Fruit fly (Drosophila melanogaster): ENCODE results near the gene RpL36.

RpL36 gene

DNA sequence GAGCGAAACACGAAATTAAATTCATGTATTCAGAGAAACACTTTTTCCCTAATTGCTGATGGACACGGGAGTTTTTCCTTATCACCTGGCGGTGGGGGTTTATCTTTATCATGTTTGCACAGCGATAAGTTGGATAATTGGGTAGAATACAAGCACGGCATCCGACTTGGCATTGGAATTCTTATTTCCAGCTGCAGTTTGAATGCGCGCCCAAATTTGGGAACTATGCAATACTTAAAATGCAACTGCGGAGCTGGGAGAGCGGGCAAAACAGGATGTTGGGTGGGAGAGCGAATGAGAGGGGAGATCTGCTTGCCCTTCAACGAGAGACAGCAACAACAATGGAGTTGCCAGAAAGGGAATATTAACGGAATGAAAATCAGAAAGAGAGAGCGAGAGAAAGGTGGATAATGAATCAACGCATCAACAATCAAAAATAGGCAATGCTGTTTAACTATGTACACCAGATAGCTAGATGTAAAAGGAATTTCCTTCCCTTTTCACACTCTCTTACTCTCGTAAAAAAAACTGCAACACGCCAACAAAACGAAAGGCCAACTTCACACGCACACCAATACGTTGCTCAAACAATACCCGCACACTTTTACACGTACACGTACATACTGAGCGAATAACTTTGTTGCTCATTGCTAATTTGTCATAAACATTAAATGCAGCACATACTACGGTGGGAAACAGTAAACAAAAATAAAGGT lies 12.4 kb downstream of the RpL36 start:
- no peak for TF ChIP-seq Sp1 (GFP tag; optimal IDR thresholded peaks at IDR 0.05)
- no peak for TF ChIP-seq sage (GFP tag; optimal IDR thresholded peaks at IDR 0.05)
- TF ChIP-seq psq (GFP tag; optimal IDR thresholded peaks at IDR 0.05): no peak
- no peak for TF ChIP-seq pan (optimal IDR thresholded peaks at IDR 0.05)
- peak; percentile 3 for TF ChIP-seq N (GFP tag; optimal IDR thresholded peaks at IDR 0.05)
- no peak for TF ChIP-seq Hr78 (GFP tag; optimal IDR thresholded peaks at IDR 0.05)
- TF ChIP-seq tai (GFP tag; optimal IDR thresholded peaks at IDR 0.05): no peak
- no peak for TF ChIP-seq Vsx2 (GFP tag; optimal IDR thresholded peaks at IDR 0.05; ENCODE audit: partially characterized antibody)
- TF ChIP-seq GATAd (GFP tag; optimal IDR thresholded peaks at IDR 0.05): no peak
- no peak for TF ChIP-seq Dfd (GFP tag; optimal IDR thresholded peaks at IDR 0.05)
- no peak for TF ChIP-seq ey (GFP tag; optimal IDR thresholded peaks at IDR 0.05)
- TF ChIP-seq usp (GFP tag; optimal IDR thresholded peaks at IDR 0.05): no peak
- TF ChIP-seq jim (GFP tag; optimal IDR thresholded peaks at IDR 0.05): no peak
- TF ChIP-seq Rel (GFP tag; optimal IDR thresholded peaks at IDR 0.05): no peak
- TF ChIP-seq Rel (tag; optimal IDR thresholded peaks at IDR 0.05): peak; percentile 81
- peak; percentile 34 for TF ChIP-seq br (GFP tag; optimal IDR thresholded peaks at IDR 0.05)
- no peak for TF ChIP-seq woc (GFP tag; optimal IDR thresholded peaks at IDR 0.05)
- TF ChIP-seq foxo (GFP tag; optimal IDR thresholded peaks at IDR 0.05): no peak
- no peak for TF ChIP-seq sv (GFP tag; optimal IDR thresholded peaks at IDR 0.05)
- TF ChIP-seq HLH106 (tag; optimal IDR thresholded peaks at IDR 0.05): no peak
- TF ChIP-seq Mio (GFP tag; optimal IDR thresholded peaks at IDR 0.05): no peak
- TF ChIP-seq OdsH (GFP tag; optimal IDR thresholded peaks at IDR 0.05): peak; percentile 2
- TF ChIP-seq Hr83 (GFP tag; optimal IDR thresholded peaks at IDR 0.05; ENCODE audit: poor library complexity, severe bottlenecking): no peak
- no peak for TF ChIP-seq brk (GFP tag; optimal IDR thresholded peaks at IDR 0.05)
- peak; percentile 23 for TF ChIP-seq Jra (GFP tag; optimal IDR thresholded peaks at IDR 0.05)
- TF ChIP-seq Hnf4 (GFP tag; optimal IDR thresholded peaks at IDR 0.05): no peak
- TF ChIP-seq dl (GFP tag; optimal IDR thresholded peaks at IDR 0.05; ENCODE audit: insufficient read depth in 1 of 2, partially characterized antibody in 2 of 2): no peak
- TF ChIP-seq CG32264 (GFP tag; optimal IDR thresholded peaks at IDR 0.05): no peak
- peak; percentile 10 for TF ChIP-seq fru (GFP tag; optimal IDR thresholded peaks at IDR 0.05)

DNA sequence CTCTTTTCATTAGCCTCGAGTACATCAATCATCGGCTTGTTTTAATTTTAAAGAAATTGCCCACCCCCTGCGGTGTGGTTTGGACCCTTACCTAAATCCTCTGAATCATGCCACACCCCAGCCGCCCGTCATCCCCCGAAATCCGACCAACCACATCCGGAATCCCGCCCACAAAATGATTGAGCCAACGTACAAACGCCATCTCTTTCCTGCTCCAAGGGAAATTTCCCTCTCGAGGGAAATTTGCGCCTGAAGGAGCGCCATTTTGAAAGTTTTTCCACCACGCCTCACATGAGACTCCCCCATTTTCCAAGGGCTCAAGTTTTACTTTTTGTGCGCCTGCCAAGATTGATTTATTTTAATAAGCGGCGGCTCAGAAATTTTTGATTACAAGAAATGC lies 19.2 kb downstream of the RpL36 start:
- TF ChIP-seq usp (GFP tag; optimal IDR thresholded peaks at IDR 0.05): no peak
- no peak for TF ChIP-seq Hnf4 (GFP tag; optimal IDR thresholded peaks at IDR 0.05)
- no peak for TF ChIP-seq sv (GFP tag; optimal IDR thresholded peaks at IDR 0.05)
- TF ChIP-seq HLH106 (tag; optimal IDR thresholded peaks at IDR 0.05): no peak
- no peak for TF ChIP-seq h (GFP tag; optimal IDR thresholded peaks at IDR 0.05)
- no peak for TF ChIP-seq Sp1 (GFP tag; optimal IDR thresholded peaks at IDR 0.05)
- no peak for TF ChIP-seq Jra (GFP tag; optimal IDR thresholded peaks at IDR 0.05)

DNA sequence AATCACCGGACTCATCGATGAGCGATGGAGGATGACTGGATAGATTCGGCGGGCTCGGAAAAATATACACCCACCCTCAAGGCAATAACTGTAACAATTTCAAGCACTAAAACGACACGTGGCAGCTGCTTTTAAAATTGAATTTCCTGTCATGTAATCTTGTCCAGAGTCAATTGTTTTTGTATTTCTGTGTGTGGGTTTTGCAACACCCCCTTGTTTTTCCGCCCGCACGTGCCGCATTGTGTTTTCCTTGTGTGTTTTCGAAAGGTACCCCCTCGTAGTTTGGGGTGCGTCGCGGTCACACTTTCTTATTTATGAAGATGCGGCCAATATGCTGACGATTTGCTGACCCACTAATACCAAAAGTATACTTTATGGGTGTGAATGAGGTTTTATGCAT lies 27.3 kb downstream of the RpL36 start:
- TF ChIP-seq CrebA (GFP tag; optimal IDR thresholded peaks at IDR 0.05; ENCODE audit: borderline replicate concordance) (no peak), Sp1 (GFP tag; optimal IDR thresholded peaks at IDR 0.05) (no peak), dl (GFP tag; optimal IDR thresholded peaks at IDR 0.05; ENCODE audit: insufficient read depth in 1 of 2, partially characterized antibody in 2 of 2) (no peak), Abd-B (GFP tag; optimal IDR thresholded peaks at IDR 0.05) (no peak), Rel (GFP tag; optimal IDR thresholded peaks at IDR 0.05) (no peak), Rel (tag; optimal IDR thresholded peaks at IDR 0.05) (no peak), jim (GFP tag; optimal IDR thresholded peaks at IDR 0.05) (no peak), HLH106 (tag; optimal IDR thresholded peaks at IDR 0.05) (no peak), Hr78 (GFP tag; optimal IDR thresholded peaks at IDR 0.05) (no peak), N (GFP tag; optimal IDR thresholded peaks at IDR 0.05) (no peak), sage (GFP tag; optimal IDR thresholded peaks at IDR 0.05) (no peak), rgr (GFP tag; optimal IDR thresholded peaks at IDR 0.05) (no peak)

DNA sequence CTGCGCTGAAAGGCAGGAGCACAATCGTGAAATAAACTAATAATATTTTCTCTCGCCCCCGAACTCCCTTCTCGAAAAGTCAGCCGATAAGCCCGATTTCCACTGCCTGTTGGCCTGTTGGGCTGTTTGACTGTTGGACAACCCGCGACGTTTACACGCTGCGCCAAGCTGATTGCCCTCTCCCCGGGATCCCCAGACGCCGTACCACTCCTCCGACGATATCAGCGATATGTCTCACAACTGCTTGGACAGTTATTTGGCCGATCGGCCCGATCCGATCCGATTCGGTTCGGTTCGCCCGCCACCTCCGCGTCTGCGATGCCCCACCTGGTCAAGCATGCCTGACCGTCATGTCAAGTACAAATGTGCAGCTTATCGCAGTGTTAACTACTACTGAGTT lies 29.6 kb downstream of the RpL36 start:
- no peak for TF ChIP-seq Hr83 (GFP tag; optimal IDR thresholded peaks at IDR 0.05; ENCODE audit: poor library complexity, severe bottlenecking)
- no peak for TF ChIP-seq psq (GFP tag; optimal IDR thresholded peaks at IDR 0.05)
- TF ChIP-seq Vsx2 (GFP tag; optimal IDR thresholded peaks at IDR 0.05; ENCODE audit: partially characterized antibody): no peak
- no peak for TF ChIP-seq GATAd (GFP tag; optimal IDR thresholded peaks at IDR 0.05)
- no peak for TF ChIP-seq CG32264 (GFP tag; optimal IDR thresholded peaks at IDR 0.05)
- no peak for TF ChIP-seq HLH106 (tag; optimal IDR thresholded peaks at IDR 0.05)
- TF ChIP-seq Dif (GFP tag; optimal IDR thresholded peaks at IDR 0.05; ENCODE audit: partially characterized antibody): no peak
- TF ChIP-seq Myc (optimal IDR thresholded peaks at IDR 0.05): no peak
- TF ChIP-seq CG9705 (GFP tag; optimal IDR thresholded peaks at IDR 0.05): no peak
- no peak for TF ChIP-seq foxo (GFP tag; optimal IDR thresholded peaks at IDR 0.05)
- TF ChIP-seq ey (GFP tag; optimal IDR thresholded peaks at IDR 0.05): no peak
- no peak for TF ChIP-seq Sp1 (GFP tag; optimal IDR thresholded peaks at IDR 0.05)
- no peak for TF ChIP-seq dmrt93B (GFP tag; optimal IDR thresholded peaks at IDR 0.05)
- TF ChIP-seq lola (GFP tag; optimal IDR thresholded peaks at IDR 0.05): no peak
- no peak for TF ChIP-seq N (GFP tag; optimal IDR thresholded peaks at IDR 0.05)
- TF ChIP-seq CrebA (GFP tag; optimal IDR thresholded peaks at IDR 0.05; ENCODE audit: borderline replicate concordance): no peak
- TF ChIP-seq Hr78 (GFP tag; optimal IDR thresholded peaks at IDR 0.05): no peak
- TF ChIP-seq jim (GFP tag; optimal IDR thresholded peaks at IDR 0.05): no peak
- no peak for TF ChIP-seq pan (optimal IDR thresholded peaks at IDR 0.05)
- TF ChIP-seq Rel (GFP tag; optimal IDR thresholded peaks at IDR 0.05): no peak
- peak; percentile 22 for TF ChIP-seq Rel (tag; optimal IDR thresholded peaks at IDR 0.05)
- TF ChIP-seq brk (GFP tag; optimal IDR thresholded peaks at IDR 0.05): no peak
- peak; percentile 14 for TF ChIP-seq fru (GFP tag; optimal IDR thresholded peaks at IDR 0.05)
- no peak for TF ChIP-seq usp (GFP tag; optimal IDR thresholded peaks at IDR 0.05)
- no peak for TF ChIP-seq dl (GFP tag; optimal IDR thresholded peaks at IDR 0.05; ENCODE audit: insufficient read depth in 1 of 2, partially characterized antibody in 2 of 2)
- TF ChIP-seq Abd-B (GFP tag; optimal IDR thresholded peaks at IDR 0.05): no peak
- TF ChIP-seq br (GFP tag; optimal IDR thresholded peaks at IDR 0.05): no peak
- peak; percentile 18 for TF ChIP-seq Jra (GFP tag; optimal IDR thresholded peaks at IDR 0.05)
- TF ChIP-seq rgr (GFP tag; optimal IDR thresholded peaks at IDR 0.05): no peak
- TF ChIP-seq sage (GFP tag; optimal IDR thresholded peaks at IDR 0.05): no peak
- no peak for TF ChIP-seq woc (GFP tag; optimal IDR thresholded peaks at IDR 0.05)
- TF ChIP-seq sv (GFP tag; optimal IDR thresholded peaks at IDR 0.05): no peak
